Worm (Caenorhabditis elegans): Measurements from ENCODE around the gene F57B9.3.

F57B9.3 gene

ce11 chrIII:6895166-6895565 is 44.5 kb upstream of the F57B9.3 start (continued):
- no peak for TF ChIP-seq ceh-62 (tag; optimal IDR thresholded peaks at IDR 0.05)
- no peak for TF ChIP-seq duxl-1 (tag; optimal IDR thresholded peaks at IDR 0.05; ENCODE audit: poor library complexity)
- peak; percentile 49 for TF ChIP-seq lin-38 (GFP tag; IDR thresholded peaks at IDR 0.05)
- TF ChIP-seq hmg-1.1 (GFP tag; IDR thresholded peaks at IDR 0.05) = peak; percentile 38; the same call in 1 of the 2 replicates
- no peak for TF ChIP-seq tag-97 (GFP tag; IDR thresholded peaks at IDR 0.05)
- no peak for TF ChIP-seq F44E2.7 (GFP tag; IDR thresholded peaks at IDR 0.05)
- peak; percentile 67 for TF ChIP-seq lin-1 (GFP tag; IDR thresholded peaks at IDR 0.05)
- TF ChIP-seq mep-1 (tag; optimal IDR thresholded peaks at IDR 0.05) = peak; percentile 65
- TF ChIP-seq daf-16 (GFP tag; optimal IDR thresholded peaks at IDR 0.05) = peak; percentile 64 to 70
- peak; percentile 76 for TF ChIP-seq daf-16 (tag; optimal IDR thresholded peaks at IDR 0.05)
- no peak for TF ChIP-seq F26F4.8 (GFP tag; conservative IDR thresholded peaks at IDR 0.05)
- peak; percentile 37 for TF ChIP-seq lin-13 (GFP tag; optimal IDR thresholded peaks at IDR 0.05)
- TF ChIP-seq set-16 (GFP tag; IDR thresholded peaks at IDR 0.05) = no peak
- TF ChIP-seq rbr-2 (tag; optimal IDR thresholded peaks at IDR 0.05) = no peak
- TF ChIP-seq lsy-2 (tag; optimal IDR thresholded peaks at IDR 0.05) = peak; percentile 43 to 84
- TF ChIP-seq nhr-28 (tag; optimal IDR thresholded peaks at IDR 0.05) = peak; percentile 89
- TF ChIP-seq skn-1 (tag; optimal IDR thresholded peaks at IDR 0.05) = no peak
- TF ChIP-seq T26A8.4 (GFP tag; IDR thresholded peaks at IDR 0.05) = peak; percentile 66
- peak; percentile 73; the same call in 1 of the 2 replicates for TF ChIP-seq saeg-2 (GFP tag; IDR thresholded peaks at IDR 0.05)

DNA sequence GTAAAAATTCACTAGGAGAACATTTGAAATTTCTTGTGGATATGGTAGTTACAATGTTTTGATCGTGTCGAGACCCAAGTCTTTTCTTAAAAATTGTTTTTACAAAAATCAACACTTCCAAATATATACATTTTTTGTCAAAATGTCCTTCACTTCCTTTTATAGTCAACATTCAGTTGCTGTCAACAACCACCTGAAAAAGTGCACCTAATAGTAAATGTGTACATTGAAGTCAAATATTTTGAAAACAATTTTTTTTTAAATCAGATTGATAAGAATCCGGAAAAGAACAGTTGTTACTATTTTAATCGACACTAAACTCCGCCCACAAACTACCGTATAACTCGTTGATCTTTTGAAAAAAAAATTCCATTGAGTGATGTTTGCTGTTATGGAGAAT is 43.9 kb upstream of the F57B9.3 start:
- TF ChIP-seq daf-16 (GFP tag; optimal IDR thresholded peaks at IDR 0.05) (no peak), daf-16 (tag; optimal IDR thresholded peaks at IDR 0.05) (peak; percentile 93), aha-1 (tag) (peak; percentile 55), nhr-111 (GFP tag; optimal IDR thresholded peaks at IDR 0.05) (no peak), lin-15B (tag; optimal IDR thresholded peaks at IDR 0.05) (no peak), F37D6.2 (tag; optimal IDR thresholded peaks at IDR 0.05) (no peak)

DNA sequence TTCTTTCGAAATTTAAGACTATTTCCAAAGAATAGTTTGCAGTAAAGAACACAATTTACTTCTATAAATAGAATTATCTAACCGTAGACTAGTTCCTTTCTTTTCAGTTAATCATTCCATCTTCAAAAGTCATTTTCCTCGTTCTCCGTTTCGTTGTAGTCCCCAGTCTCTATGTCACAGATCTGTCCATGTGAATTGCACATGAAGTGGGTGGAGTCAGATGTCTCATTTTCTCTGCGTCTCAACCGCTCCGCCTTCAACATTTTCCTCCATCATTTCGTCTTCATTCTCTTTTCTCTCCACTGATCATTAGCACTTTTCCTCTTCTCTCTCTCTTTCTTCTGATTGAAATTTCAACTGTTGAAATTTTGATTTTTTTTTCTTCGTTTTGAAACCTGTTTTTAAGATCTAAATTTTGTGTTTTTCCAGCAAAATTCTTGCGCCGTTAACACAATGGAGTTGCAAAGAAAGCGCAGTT is 42.0 kb upstream of the F57B9.3 start, which contains the start of gene T07E3.4:
Gene T07E3.4, plus strand, starts transcription at position 428 of the 478 bp plus-strand sequence.
- TF ChIP-seq unc-62 (GFP tag; optimal IDR thresholded peaks at IDR 0.05 in 1 of 2) (peak in 1 of 2 experiments; percentile 90), unc-62 (tag; optimal IDR thresholded peaks at IDR 0.05) (no peak), dmd-6 (GFP tag; IDR thresholded peaks at IDR 0.05) (peak; percentile 94), ceh-82 (tag; optimal IDR thresholded peaks at IDR 0.05) (no peak), nhr-25 (tag; optimal IDR thresholded peaks at IDR 0.05; ENCODE audit: borderline replicate concordance, insufficient read depth) (no peak), nhr-76 (tag; optimal IDR thresholded peaks at IDR 0.05) (no peak), zfp-2 (tag; optimal IDR thresholded peaks at IDR 0.05) (no peak), dmd-9 (GFP tag; IDR thresholded peaks at IDR 0.05) (no peak), lin-39 (tag; optimal IDR thresholded peaks at IDR 0.05) (no peak), nhr-28 (tag; optimal IDR thresholded peaks at IDR 0.05) (peak; percentile 84), php-3 (GFP tag; IDR thresholded peaks at IDR 0.05) (0 out of 2 replicates have a peak, but pooled peaks have one; percentile 39), zip-11 (GFP tag; IDR thresholded peaks at IDR 0.05) (no peak), nhr-111 (GFP tag; optimal IDR thresholded peaks at IDR 0.05) (no peak), nhr-11 (tag; optimal IDR thresholded peaks at IDR 0.05) (peak; percentile 84), ces-1 (GFP tag; optimal IDR thresholded peaks at IDR 0.05) (no peak), ctbp-1 (GFP tag; IDR thresholded peaks at IDR 0.05) (peak; percentile 57; the same call in 1 of the 2 replicates), daf-8 (GFP tag; IDR thresholded peaks at IDR 0.05) (no peak), zfp-3 (GFP tag; conservative IDR thresholded peaks at IDR 0.05) (no peak), unc-130 (GFP tag; optimal IDR thresholded peaks at IDR 0.05) (no peak), madf-5 (GFP tag; IDR thresholded peaks at IDR 0.05) (no peak), ztf-11 (tag; optimal IDR thresholded peaks at IDR 0.05) (no peak), snpc-1.2 (GFP tag; IDR thresholded peaks at IDR 0.05) (no peak), Y105C5A.15 (GFP tag; IDR thresholded peaks at IDR 0.05) (no peak), hlh-30 (tag; optimal IDR thresholded peaks at IDR 0.05; ENCODE audit: insufficient read depth) (peak; percentile 91), arid-1 (GFP tag; conservative IDR thresholded peaks at IDR 0.05) (no peak), madf-9 (GFP tag; conservative IDR thresholded peaks at IDR 0.05) (no peak), nhr-237 (tag; optimal IDR thresholded peaks at IDR 0.05) (no peak), saeg-2 (GFP tag; IDR thresholded peaks at IDR 0.05) (no peak), hlh-11 (tag; optimal IDR thresholded peaks at IDR 0.05) (peak; percentile 93), lin-15B (tag; optimal IDR thresholded peaks at IDR 0.05) (no peak)
